Fruit fly (Drosophila melanogaster) whole organism, adult: ENCODE measurements around the gene mRpS7.

ENCODE experiments used
- CG11617 ChIP-seq: fragments of 200-800 bp; sonication (Bioruptor generic); optimal IDR thresholded peaks from 2 replicates; lab custom pipeline; 2017; ENCODE audit warnings: mild to moderate bottlenecking, missing biosample characterization, missing genetic modification reagents, missing genetic modification characterization
- CG1620 ChIP-seq: fragments of 200-800 bp; sonication (Bioruptor generic); optimal IDR thresholded peaks from 2 replicates; lab custom pipeline; 2016; ENCODE audit warnings: missing biosample characterization, missing genetic modification characterization
- CG7045 ChIP-seq: fragments of 200-800 bp; sonication (Bioruptor generic); optimal IDR thresholded peaks from 2 replicates; lab custom pipeline; 2017; ENCODE audit warnings: missing biosample characterization, mild to moderate bottlenecking, missing genetic modification characterization
- CG7101 ChIP-seq: fragments of 200-800 bp; sonication (Bioruptor generic); optimal IDR thresholded peaks from 2 replicates; lab custom pipeline; 2018; ENCODE audit warnings: missing biosample characterization, mild to moderate bottlenecking, missing genetic modification characterization, moderate library complexity
- kay ChIP-seq: fragments of 200-800 bp; sonication (Bioruptor generic); peaks from one replicate; lab custom pipeline; 2016; ENCODE audit warnings: missing biosample characterization, missing genetic modification characterization, borderline replicate concordance

- TF ChIP-seq kay = no peak
- no peak for TF ChIP-seq CG7045
- no peak for TF ChIP-seq CG7101 (tag; lab: Kevin White, UChicago)
- no peak for TF ChIP-seq CG11617 (GFP tag; lab: Kevin White, UChicago)
- TF ChIP-seq CG1620 (GFP tag; lab: Kevin White, UChicago) = no peak
These were observed 14.2 kb upstream of the mRpS7 start for dm6 chr2L:10372297-10372696.
